Fruit fly (Drosophila melanogaster) whole organism, prepupa: ENCODE results near the gene CG34436.
A peak's percentile ranks its signal among the peaks of the same experiment; 100 is the strongest.

Source experiments
- CG10669 ChIP-seq: fragments of 200-800 bp; sonication (Bioruptor generic); optimal IDR thresholded peaks from 3 replicates; lab custom pipeline; 2018; ENCODE audit warnings: missing biosample characterization, mild to moderate bottlenecking, missing genetic modification characterization, moderate library complexity
- CG11294 ChIP-seq: fragments of 200-800 bp; sonication (Bioruptor generic); IDR thresholded peaks from 2 replicates; pipeline ENCODE4 v1.3.6; 2022; ENCODE audit warnings: missing biosample characterization, missing genetic modification characterization
- CG11902 ChIP-seq: fragments of 200-800 bp; sonication (Bioruptor generic); optimal IDR thresholded peaks from 3 replicates; lab custom pipeline; 2016; ENCODE audit warnings: missing biosample characterization, missing genetic modification characterization
- CG15336 ChIP-seq: fragments of 200-800 bp; sonication (Bioruptor generic); IDR thresholded peaks from 2 replicates; pipeline ENCODE4 v1.3.6; 2022; ENCODE audit warnings: missing biosample characterization, missing genetic modification characterization
- CG1621 ChIP-seq: fragments of 200-800 bp; sonication (Bioruptor generic); optimal IDR thresholded peaks from 3 replicates; lab custom pipeline; 2018; ENCODE audit warnings: missing biosample characterization, mild to moderate bottlenecking, missing genetic modification characterization
- CG3032 ChIP-seq: fragments of 200-800 bp; optimal IDR thresholded peaks from 2 replicates; lab custom pipeline; 2019; ENCODE audit warnings: missing biosample characterization, mild to moderate bottlenecking, missing genetic modification characterization, moderate library complexity
- CG34406 ChIP-seq: fragments of 200-800 bp; sonication (Bioruptor generic); optimal IDR thresholded peaks from 3 replicates; lab custom pipeline; 2016; ENCODE audit warnings: missing biosample characterization, missing genetic modification characterization
- CG3919 ChIP-seq: fragments of 200-800 bp; sonication (Bioruptor generic); optimal IDR thresholded peaks from 3 replicates; lab custom pipeline; 2016; ENCODE audit warnings: missing biosample characterization, missing genetic modification characterization
- CG4318 ChIP-seq: fragments of 200-800 bp; sonication (Bioruptor generic); optimal IDR thresholded peaks from 3 replicates; lab custom pipeline; 2017; ENCODE audit warnings: missing biosample characterization, mild to moderate bottlenecking, missing genetic modification characterization
- CG6163 ChIP-seq: fragments of 200-800 bp; sonication (Bioruptor generic); IDR thresholded peaks from 3 replicates; pipeline ENCODE4 v1.3.6; 2022; ENCODE audit warnings: missing biosample characterization, missing genetic modification characterization
- CG6276 ChIP-seq: fragments of 200-800 bp; sonication (Bioruptor generic); optimal IDR thresholded peaks from 2 replicates; lab custom pipeline; 2017; ENCODE audit warnings: missing biosample characterization, mild to moderate bottlenecking, missing genetic modification characterization
- CG6792 ChIP-seq: fragments of 200-800 bp; sonication (Bioruptor generic); optimal IDR thresholded peaks from 3 replicates; lab custom pipeline; 2016; ENCODE audit warnings: missing biosample characterization, missing genetic modification characterization
- CG6808 ChIP-seq: fragments of 200-800 bp; sonication (Bioruptor generic); optimal IDR thresholded peaks from 3 replicates; lab custom pipeline; 2017; ENCODE audit warnings: missing biosample characterization, missing genetic modification characterization, mild to moderate bottlenecking, moderate library complexity, missing genetic modification reagents
- CG6854 ChIP-seq: fragments of 200-800 bp; sonication (Bioruptor generic); optimal IDR thresholded peaks from 2 replicates; lab custom pipeline; 2017; ENCODE audit warnings: missing biosample characterization, mild to moderate bottlenecking, missing genetic modification characterization
- CG7368 ChIP-seq: fragments of 200-800 bp; sonication (Bioruptor generic); optimal IDR thresholded peaks from 3 replicates; lab custom pipeline; 2016; ENCODE audit warnings: missing biosample characterization, missing genetic modification characterization
- CG8632 ChIP-seq: fragments of 200-800 bp; sonication (Bioruptor generic); optimal IDR thresholded peaks from 3 replicates; lab custom pipeline; 2016; ENCODE audit warnings: missing biosample characterization, missing genetic modification characterization
- CG9139 ChIP-seq: fragments of 200-800 bp; sonication (Bioruptor generic); optimal IDR thresholded peaks from 3 replicates; lab custom pipeline; 2017; ENCODE audit warnings: missing biosample characterization, mild to moderate bottlenecking, missing genetic modification characterization
- Eip75B ChIP-seq: fragments of 200-800 bp; sonication (Bioruptor generic); optimal IDR thresholded peaks from 3 replicates; lab custom pipeline; 2016; ENCODE audit warnings: missing biosample characterization, missing genetic modification characterization
- Eip78C ChIP-seq: fragments of 200-800 bp; sonication (Bioruptor generic); peaks from one replicate; lab custom pipeline; 2016; ENCODE audit warnings: missing biosample characterization, missing genetic modification characterization
- Eip93F ChIP-seq: fragments of 200-800 bp; sonication (Bioruptor generic); optimal IDR thresholded peaks from 2 replicates; lab custom pipeline; 2016; ENCODE audit warnings: missing biosample characterization, mild to moderate bottlenecking, missing genetic modification characterization
- Ets21C ChIP-seq: fragments of 200-800 bp; sonication (Bioruptor generic); optimal IDR thresholded peaks from 3 replicates; lab custom pipeline; 2016; ENCODE audit warnings: missing biosample characterization, missing genetic modification characterization
- Ets96B ChIP-seq: fragments of 200-800 bp; optimal IDR thresholded peaks from 2 replicates; lab custom pipeline; 2019; ENCODE audit warnings: missing biosample characterization, mild to moderate bottlenecking, missing genetic modification characterization, moderate library complexity
- Gug ChIP-seq: fragments of 200-800 bp; sonication (Bioruptor generic); IDR thresholded peaks from 2 replicates; pipeline ENCODE4 v1.3.6; 2022; ENCODE audit warnings: missing biosample characterization, missing genetic modification characterization
- Hr4 ChIP-seq: fragments of 200-800 bp; sonication (Bioruptor generic); optimal IDR thresholded peaks from 3 replicates; lab custom pipeline; 2016; ENCODE audit warnings: missing biosample characterization, missing genetic modification characterization
- Lpt ChIP-seq: fragments of 200-800 bp; sonication (Bioruptor generic); optimal IDR thresholded peaks from 3 replicates; lab custom pipeline; 2016; ENCODE audit warnings: missing biosample characterization, missing genetic modification characterization
- OdsH ChIP-seq: fragments of 200-800 bp; sonication (Bioruptor generic); optimal IDR thresholded peaks from 3 replicates; lab custom pipeline; 2016; ENCODE audit warnings: missing biosample characterization, missing genetic modification characterization
- Smox ChIP-seq: fragments of 200-800 bp; sonication (Bioruptor generic); optimal IDR thresholded peaks from 3 replicates; lab custom pipeline; 2016; ENCODE audit warnings: missing biosample characterization, missing genetic modification characterization
- achi ChIP-seq: fragments of 200-800 bp; sonication (Bioruptor generic); optimal IDR thresholded peaks from 3 replicates; lab custom pipeline; 2016; ENCODE audit warnings: missing biosample characterization, missing genetic modification characterization
- acj6 ChIP-seq: fragments of 200-800 bp; sonication (Bioruptor generic); optimal IDR thresholded peaks from 3 replicates; lab custom pipeline; 2016; ENCODE audit warnings: missing biosample characterization, missing genetic modification characterization
- cyc ChIP-seq: fragments of 200-800 bp; sonication (Bioruptor generic); optimal IDR thresholded peaks from 3 replicates; lab custom pipeline; 2016; ENCODE audit warnings: missing biosample characterization, missing genetic modification characterization
- dac ChIP-seq: fragments of 200-800 bp; sonication (Bioruptor generic); optimal IDR thresholded peaks from 2 replicates; lab custom pipeline; 2017; ENCODE audit warnings: missing biosample characterization, mild to moderate bottlenecking, missing genetic modification characterization
- dsx ChIP-seq: fragments of 200-800 bp; optimal IDR thresholded peaks from 3 replicates; lab custom pipeline; 2019; ENCODE audit warnings: missing biosample characterization, mild to moderate bottlenecking, missing genetic modification characterization, moderate library complexity; ENCODE audit not compliant: poor library complexity, severe bottlenecking
- esn ChIP-seq: fragments of 200-800 bp; sonication (Bioruptor generic); optimal IDR thresholded peaks from 2 replicates; lab custom pipeline; 2016; ENCODE audit warnings: missing biosample characterization, mild to moderate bottlenecking, missing genetic modification characterization, moderate library complexity
- fd59A ChIP-seq: fragments of 200-800 bp; sonication (Bioruptor generic); optimal IDR thresholded peaks from 2 replicates; lab custom pipeline; 2017; ENCODE audit warnings: missing biosample characterization, mild to moderate bottlenecking, missing genetic modification characterization, missing genetic modification reagents
- fkh ChIP-seq: fragments of 200-800 bp; sonication (Bioruptor generic); optimal IDR thresholded peaks from 3 replicates; lab custom pipeline; 2017; ENCODE audit warnings: missing biosample characterization, mild to moderate bottlenecking, missing genetic modification characterization, moderate library complexity
- lz ChIP-seq: fragments of 200-800 bp; sonication (Bioruptor generic); optimal IDR thresholded peaks from 3 replicates; lab custom pipeline; 2016; ENCODE audit warnings: missing biosample characterization, missing genetic modification characterization
- salr ChIP-seq, 2 experiments: fragments of 200-800 bp; sonication (Bioruptor generic); optimal IDR thresholded peaks; 3 replicates each; lab custom pipeline; 2016 to 2018; ENCODE audit warnings: missing biosample characterization in 2 of 2, missing genetic modification characterization in 2 of 2, mild to moderate bottlenecking in 1 of 2
- spab ChIP-seq: fragments of 200-800 bp; sonication (Bioruptor generic); optimal IDR thresholded peaks from 2 replicates; lab custom pipeline; 2017; ENCODE audit warnings: missing biosample characterization, mild to moderate bottlenecking, missing genetic modification characterization, missing genetic modification reagents
- ss ChIP-seq, 2 experiments: fragments of 200-800 bp; sonication (Bioruptor generic); optimal IDR thresholded peaks; 2 replicates in 1 of 2; 3 replicates in 1 of 2; lab custom pipeline; 2017 to 2018; ENCODE audit warnings: mild to moderate bottlenecking in 2 of 2, missing biosample characterization in 2 of 2, missing genetic modification characterization in 2 of 2, moderate library complexity in 1 of 2
- svp ChIP-seq: fragments of 200-800 bp; sonication (Bioruptor generic); peaks from one replicate; lab custom pipeline; 2016; ENCODE audit warnings: missing biosample characterization, missing genetic modification characterization
- vri ChIP-seq: fragments of 200-800 bp; sonication (Bioruptor generic); optimal IDR thresholded peaks from 3 replicates; lab custom pipeline; 2016; ENCODE audit warnings: missing biosample characterization, mild to moderate bottlenecking, missing genetic modification characterization

CG34436 gene

DNA sequence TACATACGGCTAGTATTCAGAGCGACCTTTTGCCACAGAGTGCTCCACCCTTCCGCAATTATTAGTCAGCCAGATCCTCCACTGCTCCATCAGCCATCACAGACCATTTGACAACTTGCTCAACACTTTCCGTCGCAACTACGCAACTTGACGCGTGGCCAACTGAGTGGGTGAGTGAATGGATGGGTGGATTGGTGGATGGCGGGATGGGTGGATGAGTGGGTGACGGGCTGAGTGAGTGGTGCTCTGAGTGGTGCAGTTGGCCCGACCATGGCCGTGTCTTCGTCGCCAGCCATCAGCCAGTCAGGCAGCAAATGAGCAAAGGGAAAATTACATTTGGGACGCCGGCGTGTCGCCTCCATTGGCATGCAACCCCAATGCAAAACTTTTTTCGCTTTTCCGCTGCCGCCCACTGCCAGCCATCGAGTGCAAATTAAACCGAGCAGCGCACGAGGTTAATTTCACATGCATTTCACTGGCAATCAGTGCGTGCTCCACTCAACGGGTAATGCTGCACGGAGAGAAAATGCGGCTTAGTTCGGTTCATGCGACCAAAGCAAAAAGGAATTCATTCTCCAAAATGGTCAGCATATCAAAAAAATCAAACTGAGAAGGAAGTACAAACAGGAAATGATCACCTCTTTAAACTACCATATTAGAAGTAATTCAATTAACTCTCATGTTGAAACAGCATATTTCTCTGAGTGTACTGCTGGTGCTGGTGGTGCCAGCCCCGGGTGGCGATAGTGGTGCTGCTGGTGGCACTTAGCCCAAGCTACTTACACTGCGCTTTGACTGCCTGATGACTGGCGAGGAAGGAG, 25.8 kb downstream of the CG34436 start (continued):
- TF ChIP-seq CG1621 (tag; lab: Kevin White, UChicago), result no peak
- TF ChIP-seq Eip75B, result no peak
- TF ChIP-seq CG4318 (GFP tag; lab: Kevin White, UChicago), result peak; percentile 19
- no peak for TF ChIP-seq dac
- no peak for TF ChIP-seq Ets21C (GFP tag; lab: Kevin White, UChicago)
- no peak for TF ChIP-seq Gug (GFP tag; lab: Robert Waterston, UW)
- TF ChIP-seq CG6163 (GFP tag; lab: Robert Waterston, UW), result 0 out of 3 replicates have a peak, but pooled peaks have one; percentile 33
- no peak for TF ChIP-seq ss (GFP tag; optimal IDR thresholded peaks at IDR 0.05; lab: Kevin White, UChicago)
- TF ChIP-seq CG6854 (GFP tag; lab: Kevin White, UChicago), result no peak
- no peak for TF ChIP-seq CG9139 (GFP tag; lab: Kevin White, UChicago)
- no peak for TF ChIP-seq CG10669
- TF ChIP-seq fd59A (GFP tag; lab: Kevin White, UChicago), result no peak
- no peak for TF ChIP-seq CG34406 (GFP tag; lab: Kevin White, UChicago)
- TF ChIP-seq cyc, result no peak
- no peak for TF ChIP-seq CG11902 (GFP tag; lab: Kevin White, UChicago)
- TF ChIP-seq Lpt (GFP tag; lab: Kevin White, UChicago), result no peak
- TF ChIP-seq spab (GFP tag; lab: Kevin White, UChicago), result no peak
- no peak for TF ChIP-seq Eip93F
- no peak for TF ChIP-seq lz (GFP tag; lab: Kevin White, UChicago)
- TF ChIP-seq CG6276, result peak; percentile 8
- 0 out of 2 replicates have a peak, but pooled peaks have one; percentile 19 for TF ChIP-seq CG11294 (GFP tag; lab: Robert Waterston, UW)
- peak; percentile 25 for TF ChIP-seq svp (GFP tag; lab: Kevin White, UChicago)
- TF ChIP-seq CG15336 (GFP tag; lab: Robert Waterston, UW), result peak; percentile 34

DNA sequence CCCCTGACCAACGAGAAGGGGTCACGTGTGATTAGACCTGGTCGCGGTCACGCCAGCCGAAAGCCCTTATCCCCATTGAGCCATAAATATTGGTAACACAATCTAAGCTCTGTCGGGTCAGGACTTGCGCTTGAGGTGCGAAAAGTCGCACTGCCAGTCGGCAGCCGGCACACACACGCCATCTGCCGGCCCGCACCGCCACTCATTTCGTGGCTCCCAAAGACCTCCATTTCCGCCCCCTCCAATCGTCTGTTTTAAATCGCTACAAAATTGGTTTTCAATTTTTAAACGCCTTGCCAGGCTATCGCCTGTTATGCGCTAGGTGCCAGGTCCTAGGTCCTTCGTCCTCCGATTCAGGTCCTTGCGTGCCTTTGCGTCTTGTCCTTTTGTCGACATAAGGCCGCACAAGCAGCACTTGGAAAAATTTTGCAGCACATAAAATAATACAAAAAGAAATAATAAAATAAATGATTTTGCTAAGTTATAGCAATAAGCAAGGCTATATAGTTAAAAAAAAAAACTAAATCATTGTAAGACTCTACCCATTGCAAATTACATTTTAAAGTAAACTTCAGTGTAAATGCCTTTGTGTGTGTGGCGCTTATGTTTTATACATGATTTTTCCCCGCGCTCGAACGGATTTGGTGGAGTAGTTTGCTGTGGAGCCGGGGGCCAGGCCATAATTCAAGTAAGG, 34.9 kb downstream of the CG34436 start:
- TF ChIP-seq CG6163 (GFP tag; lab: Robert Waterston, UW) (0 out of 3 replicates have a peak, but pooled peaks have one; percentile 12), salr (GFP tag; optimal IDR thresholded peaks at IDR 0.05; lab: Kevin White, UChicago) (no peak), CG3032 (tag; lab: Kevin White, UChicago) (no peak), CG6854 (GFP tag; lab: Kevin White, UChicago) (no peak), spab (GFP tag; lab: Kevin White, UChicago) (no peak), CG1621 (tag; lab: Kevin White, UChicago) (no peak), fkh (GFP tag; lab: Kevin White, UChicago) (no peak), dac (no peak), CG8632 (GFP tag; lab: Kevin White, UChicago) (no peak), CG6276 (no peak), CG7368 (GFP tag; lab: Kevin White, UChicago) (no peak), CG6808 (peak; percentile 37), cyc (peak; percentile 21), Ets96B (tag; lab: Kevin White, UChicago) (no peak), Eip75B (no peak), Ets21C (GFP tag; lab: Kevin White, UChicago) (no peak), Smox (no peak), CG10669 (peak; percentile 23), CG4318 (GFP tag; lab: Kevin White, UChicago) (no peak), CG11902 (GFP tag; lab: Kevin White, UChicago) (no peak), acj6 (GFP tag; lab: Kevin White, UChicago) (no peak), CG6792 (no peak), OdsH (GFP tag; lab: Kevin White, UChicago) (no peak), esn (GFP tag; lab: Kevin White, UChicago) (no peak), vri (no peak), achi (GFP tag; lab: Kevin White, UChicago) (no peak), CG3919 (GFP tag; lab: Kevin White, UChicago) (peak; percentile 16), dsx (GFP tag; lab: Kevin White, UChicago) (no peak), Hr4 (GFP tag; lab: Kevin White, UChicago) (no peak), Eip78C (GFP tag; lab: Kevin White, UChicago) (peak; percentile 19)
